Worm (Caenorhabditis elegans) whole organism, L4 larva: ENCODE measurements around the gene K06H7.7.

ENCODE experiments used
- R02D3.7 ChIP-seq: fragments of 150-350 bp; sonication (generic microtip); optimal IDR thresholded peaks from 3 replicates; lab custom pipeline; 2014; ENCODE audit warnings: missing biosample characterization, missing genetic modification characterization
- ama-1 ChIP-seq: fragments of 150-350 bp; optimal IDR thresholded peaks from 2 replicates; lab custom pipeline; 2014; ENCODE audit warnings: inconsistent platforms, mixed read lengths
- ceh-28 ChIP-seq: fragments of 150-350 bp; optimal IDR thresholded peaks from 2 replicates; lab custom pipeline; 2014; ENCODE audit warnings: missing biosample characterization, missing genetic modification reagents, missing genetic modification characterization
- gei-8 ChIP-seq: fragments of 200-800 bp; sonication (Bioruptor generic); optimal IDR thresholded peaks from 2 replicates; lab custom pipeline; 2018; ENCODE audit warnings: mild to moderate bottlenecking, missing genetic modification characterization, missing compliant biosample characterization
- lin-38 ChIP-seq: fragments of 200-800 bp; sonication (Bioruptor generic); IDR thresholded peaks from 2 replicates; pipeline ENCODE4 v1.3.6; 2022; ENCODE audit warnings: missing genetic modification reagents, missing genetic modification characterization, missing compliant biosample characterization
- nhr-237 ChIP-seq: sonication (generic microtip); optimal IDR thresholded peaks from 2 replicates; lab custom pipeline; 2017; ENCODE audit warnings: missing biosample characterization, missing genetic modification characterization
- nhr-6 ChIP-seq: fragments of 150-350 bp; optimal IDR thresholded peaks from 2 replicates; lab custom pipeline; 2014; ENCODE audit warnings: missing biosample characterization, missing genetic modification characterization
- pha-4 ChIP-seq, 2 experiments: fragments of 150-350 bp in 1 of 2; fragments of 200-800 bp in 1 of 2; sonication (Bioruptor generic) in 1 of 2; IDR thresholded peaks in 1 of 2; optimal IDR thresholded peaks in 1 of 2; 2 replicates each; pipeline versions ENCODE4 v1.3.6 to Lab custom; 2014 to 2022; ENCODE audit warnings: missing genetic modification characterization in 2 of 2, missing genetic modification reagents in 2 of 2, missing biosample characterization in 1 of 2, missing compliant biosample characterization in 1 of 2
- tag-97 ChIP-seq: fragments of 200-800 bp; sonication (Bioruptor generic); IDR thresholded peaks from 2 replicates; pipeline ENCODE4 v1.3.6; 2022; ENCODE audit warnings: missing genetic modification characterization, missing compliant biosample characterization
- tra-1 ChIP-seq: fragments of 200-800 bp; sonication (Bioruptor generic); IDR thresholded peaks from 2 replicates; pipeline ENCODE4 v1.3.6; 2022; ENCODE audit warnings: missing genetic modification reagents, missing genetic modification characterization, missing compliant biosample characterization
- unc-39 ChIP-seq: sonication (generic microtip); optimal IDR thresholded peaks from 2 replicates; lab custom pipeline; 2017; ENCODE audit warnings: missing biosample characterization, missing genetic modification characterization
- zag-1 ChIP-seq: fragments of 150-350 bp; optimal IDR thresholded peaks from 2 replicates; lab custom pipeline; 2014; ENCODE audit warnings: missing biosample characterization, missing genetic modification characterization

DNA sequence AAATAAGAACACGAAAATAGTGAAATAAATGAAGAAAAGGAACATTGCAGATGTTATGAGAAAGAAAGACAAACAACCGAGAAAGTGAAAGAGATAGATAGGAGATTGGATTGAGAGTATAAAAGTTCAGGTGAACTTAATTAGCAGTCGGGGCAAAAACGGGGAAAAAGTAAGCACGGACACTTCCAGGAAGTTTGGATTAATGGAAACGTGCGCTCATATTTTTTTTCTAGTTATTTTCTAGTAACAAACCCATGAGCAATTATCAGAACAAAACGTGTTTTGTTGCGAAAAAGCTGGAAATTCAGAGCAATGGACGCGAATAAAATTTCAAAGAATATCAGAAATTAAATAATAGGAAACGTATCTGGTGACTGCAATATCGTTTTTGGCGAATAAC, 36.6 kb upstream of the K06H7.7 start:
- TF ChIP-seq nhr-237, result no peak
- no peak for TF ChIP-seq nhr-6 (tag; lab: Kevin White, UChicago)
- TF ChIP-seq ama-1 (lab: Kevin White, UChicago), result no peak
- no peak for TF ChIP-seq ceh-28
- TF ChIP-seq gei-8 (GFP tag; lab: Kevin White, UChicago), result no peak
- TF ChIP-seq R02D3.7 (tag; lab: Kevin White, UChicago), result no peak
- no peak for TF ChIP-seq tag-97 (GFP tag; lab: Robert Waterston, UW)
- no peak for TF ChIP-seq zag-1 (tag; lab: Kevin White, UChicago)
- no peak for TF ChIP-seq pha-4 (GFP tag; IDR thresholded peaks at IDR 0.05; lab: Robert Waterston, UW)
- no peak for TF ChIP-seq pha-4 (tag; optimal IDR thresholded peaks at IDR 0.05; lab: Kevin White, UChicago)
- no peak for TF ChIP-seq unc-39 (tag; lab: Kevin White, UChicago)
- TF ChIP-seq tra-1 (GFP tag; lab: Robert Waterston, UW), result no peak
- TF ChIP-seq lin-38 (GFP tag; lab: Robert Waterston, UW), result no peak
